Worm (Caenorhabditis elegans) whole organism, late embryonic: ENCODE data around the gene dhcr-24.

Source experiments
- T23F11.4 ChIP-seq: fragments of 200-800 bp; sonication (Bioruptor generic); optimal IDR thresholded peaks from 2 replicates; lab custom pipeline; 2018; ENCODE audit warnings: mild to moderate bottlenecking, missing genetic modification characterization, missing compliant biosample characterization
- Y22D7AL.16 ChIP-seq: sonication (generic microtip); optimal IDR thresholded peaks from 2 replicates; lab custom pipeline; 2016; ENCODE audit warnings: missing genetic modification characterization, missing compliant biosample characterization
- ama-1 ChIP-seq: fragments of 150-350 bp; optimal IDR thresholded peaks from 2 replicates; lab custom pipeline; 2014
- ceh-18 ChIP-seq: sonication (generic microtip); optimal IDR thresholded peaks from 2 replicates; lab custom pipeline; 2016; ENCODE audit warnings: missing genetic modification characterization, missing compliant biosample characterization
- dmd-4 ChIP-seq: sonication (generic microtip); optimal IDR thresholded peaks from 2 replicates; lab custom pipeline; 2016; ENCODE audit warnings: borderline replicate concordance, missing genetic modification characterization, missing compliant biosample characterization
- dve-1 ChIP-seq: sonication (generic microtip); optimal IDR thresholded peaks from 2 replicates; lab custom pipeline; 2017; ENCODE audit warnings: antibody characterized with exemption, mild to moderate bottlenecking, missing genetic modification characterization, missing compliant biosample characterization
- elt-2 ChIP-seq: sonication (generic microtip); optimal IDR thresholded peaks from 2 replicates; lab custom pipeline; 2016; ENCODE audit warnings: missing genetic modification reagents, missing genetic modification characterization, missing compliant biosample characterization
- hlh-15 ChIP-seq: sonication (generic microtip); optimal IDR thresholded peaks from 2 replicates; lab custom pipeline; 2016; ENCODE audit warnings: missing genetic modification characterization, missing compliant biosample characterization
- nhr-232 ChIP-seq: sonication (generic microtip); optimal IDR thresholded peaks from 2 replicates; lab custom pipeline; 2016; ENCODE audit warnings: missing genetic modification characterization, missing compliant biosample characterization
- npax-4 ChIP-seq: sonication (generic microtip); optimal IDR thresholded peaks from 2 replicates; lab custom pipeline; 2016; ENCODE audit warnings: missing genetic modification characterization, missing compliant biosample characterization
- pag-3 ChIP-seq: sonication (generic microtip); optimal IDR thresholded peaks from 2 replicates; lab custom pipeline; 2016; ENCODE audit warnings: missing compliant biosample characterization, missing genetic modification characterization, borderline replicate concordance
- pqm-1 ChIP-seq: sonication (generic microtip); optimal IDR thresholded peaks from 2 replicates; lab custom pipeline; 2016; ENCODE audit warnings: missing genetic modification characterization, missing compliant biosample characterization
- ref-2 ChIP-seq: sonication (generic microtip); optimal IDR thresholded peaks from 2 replicates; lab custom pipeline; 2016; ENCODE audit warnings: missing genetic modification characterization, missing compliant biosample characterization
- rnt-1 ChIP-seq: sonication (generic microtip); optimal IDR thresholded peaks from 2 replicates; lab custom pipeline; 2016; ENCODE audit warnings: missing genetic modification characterization, missing compliant biosample characterization

ce11 chrX:2516949-2517696, 46.8 kb downstream of the dhcr-24 start:
- TF ChIP-seq ama-1 (lab: Kevin White, UChicago), result no peak
- TF ChIP-seq elt-2, result no peak
- no peak for TF ChIP-seq npax-4 (tag; lab: Kevin White, UChicago)
- no peak for TF ChIP-seq T23F11.4
- no peak for TF ChIP-seq dmd-4 (tag; lab: Kevin White, UChicago)
- TF ChIP-seq ref-2 (tag; lab: Kevin White, UChicago), result no peak
- no peak for TF ChIP-seq Y22D7AL.16 (tag; lab: Kevin White, UChicago)
- TF ChIP-seq ceh-18, result no peak
- TF ChIP-seq pag-3 (tag; lab: Kevin White, UChicago), result no peak
- no peak for TF ChIP-seq dve-1 (tag; lab: Kevin White, UChicago)
- TF ChIP-seq hlh-15 (tag; lab: Kevin White, UChicago), result no peak
- no peak for TF ChIP-seq rnt-1 (tag; lab: Kevin White, UChicago)
- TF ChIP-seq pqm-1, result no peak
- no peak for TF ChIP-seq nhr-232 (tag; lab: Kevin White, UChicago)
